Fruit fly (Drosophila melanogaster): ENCODE data around the gene ast.
A peak's percentile ranks its signal among the peaks of the same experiment; 100 is the strongest.

ast gene

DNA sequence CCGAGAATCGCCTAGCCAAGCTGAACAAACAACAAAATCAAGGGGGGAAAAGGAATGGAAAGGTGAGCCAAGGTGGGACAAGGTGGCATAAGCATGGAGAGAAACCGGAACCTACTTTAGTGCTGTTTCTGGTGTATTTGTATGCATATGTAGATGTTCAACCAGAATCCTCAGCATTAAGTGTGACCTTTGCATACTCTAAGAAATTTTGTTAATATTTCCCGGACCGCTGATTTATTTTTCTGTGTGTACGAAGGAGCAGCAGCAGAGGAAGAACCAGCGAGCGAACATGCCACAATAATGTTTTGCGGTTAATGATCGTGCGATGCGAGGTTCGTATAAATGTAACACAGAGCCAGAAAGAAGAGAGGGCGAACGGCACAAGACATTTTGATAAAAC lies 12.7 kb upstream of the ast start (continued):
- TF ChIP-seq CG3032 (tag; optimal IDR thresholded peaks at IDR 0.05), result peak; percentile 83
- TF ChIP-seq dsx (GFP tag; optimal IDR thresholded peaks at IDR 0.05; ENCODE audit: poor library complexity, severe bottlenecking), result peak; percentile 74
- TF ChIP-seq Met (GFP tag; optimal IDR thresholded peaks at IDR 0.05), result peak; percentile 87
- TF ChIP-seq Eip78C (GFP tag), result peak; percentile 95
- TF ChIP-seq CG10631 (GFP tag; optimal IDR thresholded peaks at IDR 0.05), result peak; percentile 83
- peak; percentile 76 for TF ChIP-seq CG10669 (GFP tag; optimal IDR thresholded peaks at IDR 0.05)
- TF ChIP-seq cyc (GFP tag; optimal IDR thresholded peaks at IDR 0.05), result peak; percentile 87
- TF ChIP-seq Sox15 (GFP tag; optimal IDR thresholded peaks at IDR 0.05), result peak; percentile 62
- TF ChIP-seq vri (GFP tag; optimal IDR thresholded peaks at IDR 0.05), result peak; percentile 75
- TF ChIP-seq CG11902 (GFP tag; optimal IDR thresholded peaks at IDR 0.05), result peak; percentile 52
- peak; percentile 87 for TF ChIP-seq fd59A (GFP tag; optimal IDR thresholded peaks at IDR 0.05)
- TF ChIP-seq Hr38 (GFP tag; optimal IDR thresholded peaks at IDR 0.05), result no peak
- peak; percentile 37 for TF ChIP-seq Eip93F (GFP tag; optimal IDR thresholded peaks at IDR 0.05)
- TF ChIP-seq Lpt (GFP tag; optimal IDR thresholded peaks at IDR 0.05), result peak; percentile 52
- TF ChIP-seq CG32006 (GFP tag; optimal IDR thresholded peaks at IDR 0.05), result peak; percentile 67
- peak; percentile 26 for TF ChIP-seq CG16779 (tag; optimal IDR thresholded peaks at IDR 0.05)
- TF ChIP-seq dac (GFP tag; optimal IDR thresholded peaks at IDR 0.05), result peak; percentile 36
- peak; percentile 79 for TF ChIP-seq Ets96B (tag; optimal IDR thresholded peaks at IDR 0.05)
- peak; percentile 83 for TF ChIP-seq Smox (GFP tag; optimal IDR thresholded peaks at IDR 0.05)
- TF ChIP-seq CG6163 (GFP tag; IDR thresholded peaks at IDR 0.05), result peak; percentile 89
- peak; percentile 56 for TF ChIP-seq CG8319 (GFP tag; optimal IDR thresholded peaks at IDR 0.05)
- TF ChIP-seq svp (GFP tag), result peak; percentile 95
- peak; percentile 86 for TF ChIP-seq CG6808 (GFP tag; optimal IDR thresholded peaks at IDR 0.05)
- TF ChIP-seq spab (GFP tag; optimal IDR thresholded peaks at IDR 0.05), result peak; percentile 77
- peak; percentile 67 for TF ChIP-seq net (GFP tag; optimal IDR thresholded peaks at IDR 0.05)
- peak; percentile 63 for TF ChIP-seq Blimp-1 (GFP tag; optimal IDR thresholded peaks at IDR 0.05)
- TF ChIP-seq CG7368 (GFP tag; optimal IDR thresholded peaks at IDR 0.05), result peak; percentile 75
- peak; percentile 87 for TF ChIP-seq Hr39 (GFP tag; optimal IDR thresholded peaks at IDR 0.05)
- TF ChIP-seq lz (GFP tag; optimal IDR thresholded peaks at IDR 0.05), result peak; percentile 83
- peak; percentile 85 for TF ChIP-seq CG1621 (tag; optimal IDR thresholded peaks at IDR 0.05)
- peak; percentile 85 for TF ChIP-seq Sox14 (GFP tag; optimal IDR thresholded peaks at IDR 0.05)
- peak; percentile 78 for TF ChIP-seq CG8119 (GFP tag; IDR thresholded peaks at IDR 0.05)
- peak; percentile 75 for TF ChIP-seq eg (GFP tag; IDR thresholded peaks at IDR 0.05)
- TF ChIP-seq Gug (GFP tag; IDR thresholded peaks at IDR 0.05), result peak; percentile 75
- TF ChIP-seq CG15336 (GFP tag; IDR thresholded peaks at IDR 0.05), result peak; percentile 45
- TF ChIP-seq fkh (GFP tag; optimal IDR thresholded peaks at IDR 0.05), result no peak
- TF ChIP-seq Ets21C (GFP tag; optimal IDR thresholded peaks at IDR 0.05), result peak; percentile 77
- peak; percentile 87 for TF ChIP-seq CG31627 (GFP tag; optimal IDR thresholded peaks at IDR 0.05)
- peak; percentile 67 for TF ChIP-seq CG9139 (GFP tag; optimal IDR thresholded peaks at IDR 0.05)

DNA sequence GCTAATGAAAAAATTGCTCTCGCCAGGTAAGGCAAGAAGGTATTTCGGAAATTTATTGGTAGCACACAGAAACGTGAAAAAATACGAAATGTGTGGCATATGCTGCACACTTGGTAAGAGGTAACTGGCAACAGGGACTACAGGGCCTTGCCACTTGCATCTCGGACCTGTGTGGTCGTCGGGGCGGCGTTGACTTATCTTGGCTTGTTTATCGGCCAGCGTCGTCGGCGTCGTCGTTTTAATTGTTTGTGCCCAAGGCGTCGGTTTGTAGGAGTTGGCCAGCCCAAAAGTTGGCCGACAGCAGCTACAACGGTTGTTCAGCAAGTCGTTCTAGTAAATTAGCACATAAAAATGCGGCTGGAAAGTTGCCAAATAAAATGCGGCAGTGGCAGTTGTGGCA lies 11.4 kb upstream of the ast start:
- TF ChIP-seq esn (GFP tag; optimal IDR thresholded peaks at IDR 0.05) (no peak), CG11762 (GFP tag; optimal IDR thresholded peaks at IDR 0.05; ENCODE audit: insufficient read depth) (no peak), Sox14 (GFP tag; optimal IDR thresholded peaks at IDR 0.05) (no peak), CG4318 (GFP tag; optimal IDR thresholded peaks at IDR 0.05) (no peak), Sox15 (GFP tag; optimal IDR thresholded peaks at IDR 0.05) (no peak), ss (GFP tag; optimal IDR thresholded peaks at IDR 0.05) (no peak), Eip93F (GFP tag; optimal IDR thresholded peaks at IDR 0.05) (no peak), Eip78C (GFP tag) (no peak), CG7368 (GFP tag; optimal IDR thresholded peaks at IDR 0.05) (no peak), Lpt (GFP tag; optimal IDR thresholded peaks at IDR 0.05) (no peak), CG3032 (tag; optimal IDR thresholded peaks at IDR 0.05) (no peak)
